Worm (Caenorhabditis elegans) whole organism, L4 larva: ENCODE results near the gene C45G9.11.
A peak's percentile ranks its signal among the peaks of the same experiment; 100 is the strongest.

Experiments
- T26A8.4 ChIP-seq: fragments of 200-800 bp; sonication (Bioruptor generic); IDR thresholded peaks from 2 replicates; pipeline ENCODE4 v1.3.6; 2022; ENCODE audit warnings: missing genetic modification characterization, missing compliant biosample characterization
- Y105C5A.15 ChIP-seq: fragments of 200-800 bp; sonication (Bioruptor generic); IDR thresholded peaks from 2 replicates; pipeline ENCODE4 v1.3.6; 2022; ENCODE audit warnings: missing genetic modification characterization, missing compliant biosample characterization
- Y48G9A.11 ChIP-seq: fragments of 200-800 bp; sonication (Bioruptor generic); IDR thresholded peaks from 2 replicates; pipeline ENCODE4 v1.3.6; 2022; ENCODE audit warnings: missing genetic modification reagents, missing genetic modification characterization, missing compliant biosample characterization
- ZK546.5 ChIP-seq, 2 experiments: sonication (generic microtip); optimal IDR thresholded peaks; 2 replicates each; lab custom pipeline; 2017; ENCODE audit warnings: missing biosample characterization in 2 of 2, missing genetic modification characterization in 2 of 2
- aly-2 ChIP-seq: sonication (generic microtip); optimal IDR thresholded peaks from 2 replicates; lab custom pipeline; 2018; ENCODE audit warnings: missing biosample characterization, missing genetic modification characterization
- ama-1 ChIP-seq: fragments of 150-350 bp; optimal IDR thresholded peaks from 2 replicates; lab custom pipeline; 2014; ENCODE audit warnings: inconsistent platforms, mixed read lengths
- ceh-28 ChIP-seq: fragments of 150-350 bp; optimal IDR thresholded peaks from 2 replicates; lab custom pipeline; 2014; ENCODE audit warnings: missing biosample characterization, missing genetic modification reagents, missing genetic modification characterization
- ceh-32 ChIP-seq: sonication (generic microtip); optimal IDR thresholded peaks from 2 replicates; lab custom pipeline; 2016; ENCODE audit warnings: mild to moderate bottlenecking, missing genetic modification characterization, missing compliant biosample characterization; ENCODE audit not compliant: poor library complexity
- ceh-44 ChIP-seq: fragments of 200-800 bp; sonication (Bioruptor generic); IDR thresholded peaks from 2 replicates; pipeline ENCODE4 v1.3.6; 2022; ENCODE audit warnings: missing genetic modification reagents, missing genetic modification characterization, missing compliant biosample characterization
- ceh-62 ChIP-seq: sonication (generic microtip); optimal IDR thresholded peaks from 2 replicates; lab custom pipeline; 2017; ENCODE audit warnings: missing biosample characterization, missing genetic modification characterization
- ceh-82 ChIP-seq: sonication (generic microtip); optimal IDR thresholded peaks from 2 replicates; lab custom pipeline; 2017; ENCODE audit warnings: missing biosample characterization, missing genetic modification characterization
- ces-1 ChIP-seq: fragments of 150-350 bp; sonication (generic microtip); optimal IDR thresholded peaks from 4 replicates; lab custom pipeline; 2014; ENCODE audit warnings: missing biosample characterization, missing genetic modification reagents, missing genetic modification characterization
- daf-16 ChIP-seq, 3 experiments: sonication (generic microtip); optimal IDR thresholded peaks; 2 replicates each; lab custom pipeline; 2016 to 2017; ENCODE audit warnings: missing genetic modification characterization in 3 of 3, missing genetic modification reagents in 3 of 3, mild to moderate bottlenecking in 2 of 3, missing compliant biosample characterization in 2 of 3, missing biosample characterization in 1 of 3, moderate library complexity in 1 of 3
- dmd-6 ChIP-seq: fragments of 200-800 bp; sonication (Bioruptor generic); IDR thresholded peaks from 2 replicates; pipeline ENCODE4 v1.3.6; 2022; ENCODE audit warnings: missing genetic modification reagents, missing genetic modification characterization, missing compliant biosample characterization
- dmd-9 ChIP-seq: fragments of 200-800 bp; sonication (Bioruptor generic); IDR thresholded peaks from 2 replicates; pipeline ENCODE4 v1.3.6; 2022; ENCODE audit warnings: missing genetic modification reagents, missing genetic modification characterization, missing compliant biosample characterization
- dpl-1 ChIP-seq: fragments of 150-350 bp; optimal IDR thresholded peaks from 2 replicates; lab custom pipeline; 2014; ENCODE audit warnings: missing biosample characterization, missing genetic modification reagents, missing genetic modification characterization
- fkh-10 ChIP-seq: fragments of 150-350 bp; optimal IDR thresholded peaks from 2 replicates; lab custom pipeline; 2014; ENCODE audit warnings: missing biosample characterization, missing genetic modification reagents, missing genetic modification characterization
- gei-8 ChIP-seq: fragments of 200-800 bp; sonication (Bioruptor generic); optimal IDR thresholded peaks from 2 replicates; lab custom pipeline; 2018; ENCODE audit warnings: mild to moderate bottlenecking, missing genetic modification characterization, missing compliant biosample characterization
- jun-1 ChIP-seq: fragments of 150-350 bp; optimal IDR thresholded peaks from 2 replicates; lab custom pipeline; 2014; ENCODE audit warnings: missing biosample characterization, missing genetic modification reagents, missing genetic modification characterization
- lim-7 ChIP-seq: fragments of 200-800 bp; sonication (Bioruptor generic); IDR thresholded peaks from 2 replicates; pipeline ENCODE4 v1.3.6; 2022; ENCODE audit warnings: missing genetic modification characterization, missing compliant biosample characterization
- lin-15B ChIP-seq: fragments of 150-350 bp; sonication (generic microtip); optimal IDR thresholded peaks from 3 replicates; lab custom pipeline; 2014; ENCODE audit warnings: missing biosample characterization, missing genetic modification characterization
- lin-29 ChIP-seq: fragments of 200-800 bp; sonication (Bioruptor generic); IDR thresholded peaks from 2 replicates; pipeline ENCODE4 v1.3.6; 2022; ENCODE audit warnings: missing genetic modification reagents, missing genetic modification characterization, missing compliant biosample characterization
- lin-38 ChIP-seq: fragments of 200-800 bp; sonication (Bioruptor generic); IDR thresholded peaks from 2 replicates; pipeline ENCODE4 v1.3.6; 2022; ENCODE audit warnings: missing genetic modification reagents, missing genetic modification characterization, missing compliant biosample characterization
- lsy-2 ChIP-seq, 2 experiments: fragments of 150-350 bp in 1 of 2; sonication (generic microtip) in 1 of 2; optimal IDR thresholded peaks; 2 replicates each; lab custom pipeline; 2014 to 2017; ENCODE audit warnings: missing biosample characterization in 2 of 2, missing genetic modification characterization in 2 of 2
- madf-5 ChIP-seq, 2 experiments: fragments of 200-800 bp; sonication (Bioruptor generic); IDR thresholded peaks; 2 replicates each; pipeline ENCODE4 v1.3.6; 2022; ENCODE audit warnings: missing compliant biosample characterization in 2 of 2, missing genetic modification characterization in 2 of 2
- madf-9 ChIP-seq: fragments of 200-800 bp; sonication (Bioruptor generic); conservative IDR thresholded peaks from 2 replicates; pipeline ENCODE4 v1.3.6; 2022; ENCODE audit warnings: missing genetic modification reagents, missing genetic modification characterization, missing compliant biosample characterization
- mdt-29 ChIP-seq: fragments of 200-800 bp; sonication (Bioruptor generic); IDR thresholded peaks from 2 replicates; pipeline ENCODE4 v1.3.6; 2022; ENCODE audit warnings: missing genetic modification reagents, missing genetic modification characterization, missing compliant biosample characterization
- mep-1 ChIP-seq: fragments of 150-350 bp; sonication (generic microtip); optimal IDR thresholded peaks from 3 replicates; lab custom pipeline; 2014; ENCODE audit warnings: missing biosample characterization, missing genetic modification characterization
- nhr-10 ChIP-seq: fragments of 150-350 bp; optimal IDR thresholded peaks from 2 replicates; lab custom pipeline; 2014; ENCODE audit warnings: missing biosample characterization, missing genetic modification characterization
- nhr-11 ChIP-seq: fragments of 150-350 bp; optimal IDR thresholded peaks from 2 replicates; lab custom pipeline; 2014; ENCODE audit warnings: missing biosample characterization, missing genetic modification characterization
- nhr-111 ChIP-seq: fragments of 200-800 bp; sonication (Bioruptor generic); optimal IDR thresholded peaks from 2 replicates; lab custom pipeline; 2018; ENCODE audit warnings: mild to moderate bottlenecking, missing genetic modification characterization, missing compliant biosample characterization
- nhr-25 ChIP-seq: sonication (generic microtip); optimal IDR thresholded peaks from 2 replicates; lab custom pipeline; 2017; ENCODE audit warnings: missing genetic modification characterization, mild to moderate bottlenecking, missing compliant biosample characterization, antibody characterized with exemption, moderate library complexity, borderline replicate concordance; ENCODE audit not compliant: insufficient read depth
- nhr-28 ChIP-seq: fragments of 150-350 bp; optimal IDR thresholded peaks from 2 replicates; lab custom pipeline; 2014; ENCODE audit warnings: missing biosample characterization, missing genetic modification characterization
- nhr-48 ChIP-seq: sonication (generic microtip); optimal IDR thresholded peaks from 2 replicates; lab custom pipeline; 2016; ENCODE audit warnings: mild to moderate bottlenecking, missing genetic modification characterization, missing compliant biosample characterization
- nhr-6 ChIP-seq: fragments of 150-350 bp; optimal IDR thresholded peaks from 2 replicates; lab custom pipeline; 2014; ENCODE audit warnings: missing biosample characterization, missing genetic modification characterization
- nhr-77 ChIP-seq: fragments of 150-350 bp; optimal IDR thresholded peaks from 2 replicates; lab custom pipeline; 2014; ENCODE audit warnings: missing biosample characterization, missing genetic modification characterization
- saeg-2 ChIP-seq: fragments of 200-800 bp; sonication (Bioruptor generic); IDR thresholded peaks from 2 replicates; pipeline ENCODE4 v1.3.6; 2022; ENCODE audit warnings: missing genetic modification reagents, missing genetic modification characterization, missing compliant biosample characterization
- skn-1 ChIP-seq: fragments of 150-350 bp; optimal IDR thresholded peaks from 2 replicates; lab custom pipeline; 2014; ENCODE audit warnings: missing biosample characterization, missing genetic modification characterization
- snpc-4 ChIP-seq: fragments of 150-350 bp; optimal IDR thresholded peaks from 2 replicates; lab custom pipeline; 2014; ENCODE audit warnings: missing biosample characterization, missing genetic modification characterization
- spr-3 ChIP-seq: fragments of 200-800 bp; sonication (Bioruptor generic); optimal IDR thresholded peaks from 2 replicates; lab custom pipeline; 2018; ENCODE audit warnings: mild to moderate bottlenecking, missing genetic modification characterization, missing compliant biosample characterization
- unc-39 ChIP-seq: sonication (generic microtip); optimal IDR thresholded peaks from 2 replicates; lab custom pipeline; 2017; ENCODE audit warnings: missing biosample characterization, missing genetic modification characterization
- zag-1 ChIP-seq: fragments of 150-350 bp; optimal IDR thresholded peaks from 2 replicates; lab custom pipeline; 2014; ENCODE audit warnings: missing biosample characterization, missing genetic modification characterization
- zfp-2 ChIP-seq: sonication (generic microtip); optimal IDR thresholded peaks from 2 replicates; lab custom pipeline; 2016; ENCODE audit warnings: mild to moderate bottlenecking, missing genetic modification characterization, missing compliant biosample characterization
- zfp-3 ChIP-seq: fragments of 200-800 bp; sonication (Bioruptor generic); conservative IDR thresholded peaks from 2 replicates; pipeline ENCODE4 v1.3.6; 2022; ENCODE audit warnings: missing genetic modification reagents, missing genetic modification characterization, missing compliant biosample characterization
- ztf-11 ChIP-seq: fragments of 150-350 bp; optimal IDR thresholded peaks from 2 replicates; lab custom pipeline; 2014; ENCODE audit warnings: missing biosample characterization, missing genetic modification characterization
- ztf-7 ChIP-seq: fragments of 150-350 bp; optimal IDR thresholded peaks from 2 replicates; lab custom pipeline; 2014; ENCODE audit warnings: missing biosample characterization, missing genetic modification characterization

C45G9.11 gene

DNA sequence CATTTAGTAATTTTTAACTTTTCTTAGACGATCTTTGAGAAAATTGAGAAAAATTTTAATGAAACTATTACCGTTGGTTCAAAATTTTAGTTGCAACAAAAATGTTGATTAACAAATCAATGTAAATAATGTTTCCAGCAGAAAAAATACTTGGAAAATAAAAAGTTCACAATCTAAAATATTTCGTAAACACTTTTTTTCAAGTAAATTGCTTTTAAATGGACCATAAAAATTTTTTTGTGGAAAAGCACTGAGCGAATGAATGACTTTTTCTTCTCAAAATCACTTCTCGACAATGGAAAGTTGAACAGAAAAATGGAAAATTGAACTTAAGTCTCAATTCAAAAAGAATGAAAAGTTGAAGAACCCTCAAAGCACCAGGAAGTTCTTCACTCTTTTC, 15.0 kb downstream of the C45G9.11 start, which contains the start of gene C45G9.8:
C45G9.8 (minus strand) TSS at position 101 of the 400 bp plus-strand sequence.
- TF ChIP-seq zfp-3 (GFP tag; lab: Robert Waterston, UW) (no peak), nhr-25 (tag; lab: Kevin White, UChicago) (no peak), nhr-11 (tag; lab: Kevin White, UChicago) (no peak), gei-8 (GFP tag; lab: Kevin White, UChicago) (no peak), madf-5 (GFP tag; IDR thresholded peaks at IDR 0.05; lab: Robert Waterston, UW) (no peak), ces-1 (GFP tag; lab: Kevin White, UChicago) (no peak), jun-1 (no peak), lim-7 (no peak), ztf-7 (tag; lab: Kevin White, UChicago) (no peak), unc-39 (tag; lab: Kevin White, UChicago) (no peak), nhr-28 (tag; lab: Kevin White, UChicago) (no peak), ZK546.5 (tag; optimal IDR thresholded peaks at IDR 0.05; lab: Kevin White, UChicago) (no peak), lin-15B (tag; lab: Kevin White, UChicago) (no peak), ceh-32 (tag; lab: Kevin White, UChicago) (no peak), skn-1 (tag; lab: Kevin White, UChicago) (no peak), nhr-111 (GFP tag; lab: Kevin White, UChicago) (no peak)

DNA sequence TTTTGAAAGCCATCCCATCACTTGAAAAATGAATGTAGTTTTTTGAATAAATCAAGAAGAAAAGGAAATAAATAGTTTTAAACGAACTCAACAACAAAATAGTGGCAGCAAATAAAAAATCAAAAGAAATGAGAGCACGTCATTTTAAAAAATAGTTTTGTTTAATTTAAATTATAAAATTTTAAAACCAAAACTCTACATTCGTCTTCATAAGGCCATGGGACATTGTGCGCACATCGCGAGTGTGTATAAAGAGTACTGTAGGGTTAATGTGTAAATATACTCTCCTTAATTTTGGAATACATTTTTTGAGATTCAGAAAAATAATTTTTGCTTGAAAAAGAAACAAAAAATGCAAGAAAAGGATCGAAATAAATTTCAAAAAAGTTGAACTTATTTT, 16.6 kb downstream of the C45G9.11 start, which contains the start of gene C45G9.15:
C45G9.15 (minus strand) TSS at position 101 of the 400 bp plus-strand sequence.
- TF ChIP-seq nhr-48: no peak
- no peak for TF ChIP-seq ama-1 (lab: Kevin White, UChicago)
- no peak for TF ChIP-seq nhr-10 (tag; lab: Kevin White, UChicago)

DNA sequence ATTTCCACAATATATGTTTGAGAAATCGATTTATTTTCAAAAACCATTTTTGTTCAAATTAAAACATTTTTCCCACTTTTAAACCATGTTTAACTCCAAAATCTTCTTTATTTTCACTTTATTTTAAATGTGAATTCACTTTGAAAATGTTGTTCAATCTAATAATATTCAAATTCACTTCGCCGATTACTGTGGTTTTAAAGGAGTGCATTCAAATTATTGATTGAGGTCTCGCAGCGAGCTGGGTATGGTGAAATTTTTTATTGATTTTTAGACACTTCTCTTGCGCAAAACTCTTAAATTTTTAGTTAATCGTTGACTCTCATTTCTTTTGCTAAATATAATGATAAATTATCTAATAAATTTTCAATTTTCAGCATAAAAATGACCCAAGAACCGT, 20.8 kb downstream of the C45G9.11 start, which contains the start of gene C45G9.5:
C45G9.5 (plus strand) TSS at position 378 of the 400 bp plus-strand sequence.
- TF ChIP-seq ztf-11 (tag; lab: Kevin White, UChicago) (no peak), spr-3 (GFP tag; lab: Kevin White, UChicago) (no peak), saeg-2 (GFP tag; lab: Robert Waterston, UW) (no peak), nhr-48 (no peak), lin-38 (GFP tag; lab: Robert Waterston, UW) (no peak), lin-29 (GFP tag; lab: Robert Waterston, UW) (no peak), ceh-28 (tag; lab: Kevin White, UChicago) (no peak), snpc-4 (no peak), dmd-6 (GFP tag; lab: Robert Waterston, UW) (no peak), madf-5 (GFP tag; IDR thresholded peaks at IDR 0.05; lab: Robert Waterston, UW) (no peak), zfp-3 (GFP tag; lab: Robert Waterston, UW) (no peak), daf-16 (GFP tag; optimal IDR thresholded peaks at IDR 0.05; lab: Kevin White, UChicago) (no peak), daf-16 (tag; optimal IDR thresholded peaks at IDR 0.05; lab: Kevin White, UChicago) (no peak), nhr-6 (tag; lab: Kevin White, UChicago) (no peak)
- TF ChIP-seq, all 104 proteins: peak for 0

DNA sequence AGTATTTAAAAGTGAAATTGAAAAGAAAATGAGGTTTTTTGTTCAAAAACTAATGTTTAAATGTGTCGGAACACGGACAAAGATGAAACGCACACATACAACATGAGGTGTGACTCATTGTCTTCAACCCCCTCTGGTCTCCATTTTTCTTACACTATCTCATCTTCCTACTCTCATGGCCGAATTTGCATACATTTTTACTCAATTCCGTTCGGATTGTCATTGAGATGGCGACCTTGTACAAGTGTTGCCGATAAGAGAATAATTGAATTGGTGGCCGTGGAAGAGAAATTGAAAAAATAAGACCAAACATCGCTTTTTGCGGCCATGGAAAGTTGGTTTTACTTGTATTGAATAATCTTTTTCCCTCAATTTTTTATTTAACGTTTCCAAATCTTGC, 21.4 kb downstream of the C45G9.11 start, which contains the start of gene txbp-3:
txbp-3 (minus strand) TSS at position 285 of the 400 bp plus-strand sequence.
- TF ChIP-seq T26A8.4 (GFP tag; lab: Robert Waterston, UW): no peak
- TF ChIP-seq zfp-2 (tag; lab: Kevin White, UChicago): no peak
- peak in 1 of 2 experiments; percentile 59 for TF ChIP-seq lsy-2 (tag; optimal IDR thresholded peaks at IDR 0.05; lab: Kevin White, UChicago)
- TF ChIP-seq ceh-82 (tag; lab: Kevin White, UChicago): no peak
- TF ChIP-seq Y48G9A.11 (GFP tag; lab: Robert Waterston, UW): no peak
- no peak for TF ChIP-seq zfp-3 (GFP tag; lab: Robert Waterston, UW)
- TF ChIP-seq spr-3 (GFP tag; lab: Kevin White, UChicago): no peak
- TF ChIP-seq ceh-44 (GFP tag; lab: Robert Waterston, UW): no peak
- TF ChIP-seq mdt-29 (GFP tag; lab: Robert Waterston, UW): no peak
- TF ChIP-seq fkh-10 (GFP tag; lab: Kevin White, UChicago): peak; percentile 37
- TF ChIP-seq zag-1 (tag; lab: Kevin White, UChicago): no peak
- peak; percentile 71 for TF ChIP-seq mep-1
- no peak for TF ChIP-seq Y105C5A.15 (GFP tag; lab: Robert Waterston, UW)
- TF ChIP-seq dpl-1 (GFP tag; lab: Kevin White, UChicago): peak; percentile 54
- peak; percentile 42 for TF ChIP-seq nhr-77 (tag; lab: Kevin White, UChicago)
- TF ChIP-seq dmd-9: no peak
- no peak for TF ChIP-seq madf-9 (GFP tag; lab: Robert Waterston, UW)
- no peak for TF ChIP-seq ceh-62 (tag; lab: Kevin White, UChicago)
- TF ChIP-seq daf-16 (GFP tag; optimal IDR thresholded peaks at IDR 0.05; lab: Kevin White, UChicago): no peak
- TF ChIP-seq daf-16 (tag; optimal IDR thresholded peaks at IDR 0.05; lab: Kevin White, UChicago): peak; percentile 24
- TF ChIP-seq aly-2: no peak
- TF ChIP-seq nhr-28 (tag; lab: Kevin White, UChicago): peak; percentile 77
- TF ChIP-seq ces-1 (GFP tag; lab: Kevin White, UChicago): peak; percentile 12
- TF ChIP-seq nhr-6 (tag; lab: Kevin White, UChicago): peak; percentile 50
